Fruit fly (Drosophila melanogaster): ENCODE results near the gene Alr.

Alr gene

dm6 chrX:19704083-19704482 is 44.0 kb upstream of the Alr start, which contains the start of the genes CG14230 and CG14232 (continued):
- TF ChIP-seq CG8089 (GFP tag; optimal IDR thresholded peaks at IDR 0.05) (no peak), lbe (GFP tag; optimal IDR thresholded peaks at IDR 0.05) (no peak), Tbp (GFP tag; optimal IDR thresholded peaks at IDR 0.05) (peak; percentile 17), CG17328 (GFP tag; IDR thresholded peaks at IDR 0.05) (no peak), CG7963 (GFP tag; IDR thresholded peaks at IDR 0.05; ENCODE audit: partially characterized antibody) (no peak), wek (GFP tag; optimal IDR thresholded peaks at IDR 0.05) (no peak), CG9876 (GFP tag; optimal IDR thresholded peaks at IDR 0.05) (no peak), kay (GFP tag; optimal IDR thresholded peaks at IDR 0.05) (no peak), zfh2 (GFP tag; optimal IDR thresholded peaks at IDR 0.05) (peak; percentile 6), slp2 (GFP tag; optimal IDR thresholded peaks at IDR 0.05) (no peak), p53 (GFP tag; optimal IDR thresholded peaks at IDR 0.05) (no peak), chinmo (GFP tag; IDR thresholded peaks at IDR 0.05; ENCODE audit: partially characterized antibody) (no peak), ham (GFP tag; IDR thresholded peaks at IDR 0.05) (no peak), tup (GFP tag; optimal IDR thresholded peaks at IDR 0.05) (no peak)

- TF ChIP-seq CG30020 (tag; optimal IDR thresholded peaks at IDR 0.05), result peak; percentile 28
- 0 out of 2 replicates have a peak, but pooled peaks have one; percentile 25 for TF ChIP-seq ssp (GFP tag; IDR thresholded peaks at IDR 0.05)
- TF ChIP-seq CG4360 (GFP tag; IDR thresholded peaks at IDR 0.05), result peak; percentile 83
- peak; percentile 52 for TF ChIP-seq CG17802 (tag; optimal IDR thresholded peaks at IDR 0.05)
- no peak for TF ChIP-seq CG7987 (GFP tag; optimal IDR thresholded peaks at IDR 0.05)
Measured at dm6 chrX:19711936-19712335, 36.2 kb upstream of the Alr start.

dm6 chrX:19712898-19713627 is 35.1 kb upstream of the Alr start, which contains the start of gene meso18E:
meso18E (minus strand) TSS chrX:19713045.
- TF ChIP-seq cg (GFP tag; optimal IDR thresholded peaks at IDR 0.05) (peak; percentile 85), maf-S (GFP tag; optimal IDR thresholded peaks at IDR 0.05) (no peak), CG32767 (GFP tag; IDR thresholded peaks at IDR 0.05) (peak; percentile 19; the same call in 1 of the 2 replicates), Sox102F (GFP tag; optimal IDR thresholded peaks at IDR 0.05) (no peak), Asciz (GFP tag; optimal IDR thresholded peaks at IDR 0.05) (no peak), pfk (GFP tag; optimal IDR thresholded peaks at IDR 0.05) (peak; percentile 53), sim (GFP tag; IDR thresholded peaks at IDR 0.05) (no peak), amos (GFP tag; IDR thresholded peaks at IDR 0.05; ENCODE audit: partially characterized antibody) (no peak), CG5180 (GFP tag; optimal IDR thresholded peaks at IDR 0.05) (peak; percentile 18), CG11560 (tag; IDR thresholded peaks at IDR 0.05) (no peak), CG14860 (GFP tag; IDR thresholded peaks at IDR 0.05; ENCODE audit: partially characterized antibody) (no peak), gem (tag; optimal IDR thresholded peaks at IDR 0.05) (no peak), Ets97D (GFP tag; optimal IDR thresholded peaks at IDR 0.05) (no peak), Poxn (GFP tag; IDR thresholded peaks at IDR 0.05) (no peak), Ets65A (GFP tag) (no peak), CG15696 (tag; optimal IDR thresholded peaks at IDR 0.05) (no peak), slou (GFP tag; optimal IDR thresholded peaks at IDR 0.05) (no peak), insv (GFP tag; optimal IDR thresholded peaks at IDR 0.05) (no peak), CG10543 (GFP tag; optimal IDR thresholded peaks at IDR 0.05) (peak; percentile 69), CG11085 (GFP tag; IDR thresholded peaks at IDR 0.05) (no peak), lov (optimal IDR thresholded peaks at IDR 0.05) (no peak), lov (GFP tag; IDR thresholded peaks at IDR 0.05) (no peak), CG8478 (optimal IDR thresholded peaks at IDR 0.05) (peak; percentile 68), Gug (GFP tag; IDR thresholded peaks at IDR 0.05) (no peak), CG9609 (GFP tag; optimal IDR thresholded peaks at IDR 0.05) (no peak), sc (optimal IDR thresholded peaks at IDR 0.05) (no peak), sc (GFP tag; optimal IDR thresholded peaks at IDR 0.05) (no peak), CG31441 (GFP tag; IDR thresholded peaks at IDR 0.05) (no peak), chinmo (GFP tag; IDR thresholded peaks at IDR 0.05; ENCODE audit: partially characterized antibody) (0 out of 4 replicates have a peak, but pooled peaks have one; percentile 7), Hr39 (optimal IDR thresholded peaks at IDR 0.05) (peak; percentile 97), crp (GFP tag; optimal IDR thresholded peaks at IDR 0.05) (no peak)
